Worm (Caenorhabditis elegans): ENCODE data around the gene F52E1.3.

DNA sequence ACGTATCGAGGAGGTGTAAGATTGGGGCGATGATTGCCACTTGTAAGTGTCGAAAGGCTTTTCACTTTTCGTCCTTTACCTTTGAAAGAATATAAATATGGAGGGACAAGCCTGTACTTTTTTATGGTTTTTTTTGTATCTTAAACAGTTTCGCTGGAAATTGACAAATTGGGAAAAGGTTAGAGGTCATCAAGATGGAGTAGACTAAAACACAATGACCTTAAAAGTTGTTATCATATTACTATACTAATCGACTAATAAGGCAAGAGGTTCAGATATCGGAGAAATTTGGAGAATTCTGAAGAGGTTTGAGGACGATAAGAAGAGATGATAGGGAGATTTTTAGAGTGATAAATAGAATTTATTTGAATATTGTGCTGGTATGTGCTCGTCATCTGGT is 11.6 kb downstream of the F52E1.3 start:
- TF ChIP-seq dao-5 (tag; optimal IDR thresholded peaks at IDR 0.05), result no peak
- TF ChIP-seq W03F9.2 (tag; optimal IDR thresholded peaks at IDR 0.05), result no peak
- TF ChIP-seq him-1 (tag; optimal IDR thresholded peaks at IDR 0.05), result no peak
